Worm (Caenorhabditis elegans) whole organism, midembryonic: ENCODE measurements around the gene fbxa-54.

Experiments used
- T22C8.4 ChIP-seq: fragments of 200-800 bp; sonication (Bioruptor generic); IDR thresholded peaks from 2 replicates; pipeline ENCODE4 v1.3.6; 2022; ENCODE audit warnings: missing genetic modification characterization, missing compliant biosample characterization
- cog-1 ChIP-seq: sonication (generic microtip); optimal IDR thresholded peaks from 2 replicates; lab custom pipeline; 2016; ENCODE audit warnings: missing genetic modification characterization, missing compliant biosample characterization
- flt-1 ChIP-seq: fragments of 200-800 bp; sonication (Bioruptor generic); IDR thresholded peaks from 2 replicates; pipeline ENCODE4 v1.3.6; 2022; ENCODE audit warnings: missing genetic modification characterization, missing compliant biosample characterization
- klf-2 ChIP-seq: fragments of 200-800 bp; sonication (Bioruptor generic); conservative IDR thresholded peaks from 2 replicates; pipeline ENCODE4 v1.3.6; 2022; ENCODE audit warnings: missing genetic modification reagents, missing genetic modification characterization, missing compliant biosample characterization
- med-1 ChIP-seq: sonication (generic microtip); optimal IDR thresholded peaks from 2 replicates; lab custom pipeline; 2017; ENCODE audit warnings: missing genetic modification characterization, mild to moderate bottlenecking, missing compliant biosample characterization, antibody characterized with exemption, missing genetic modification reagents; ENCODE audit not compliant: insufficient read depth
- ref-1 ChIP-seq: fragments of 200-800 bp; sonication (Bioruptor generic); conservative IDR thresholded peaks from 2 replicates; pipeline ENCODE4 v1.3.6; 2022; ENCODE audit warnings: missing genetic modification reagents, missing genetic modification characterization, missing compliant biosample characterization
- tab-1 ChIP-seq: fragments of 200-800 bp; sonication (Bioruptor generic); IDR thresholded peaks from 2 replicates; pipeline ENCODE4 v1.3.6; 2022; ENCODE audit warnings: missing genetic modification characterization, missing compliant biosample characterization
- ztf-23 ChIP-seq: fragments of 200-800 bp; sonication (Bioruptor generic); IDR thresholded peaks from 2 replicates; pipeline ENCODE4 v1.3.6; 2022; ENCODE audit warnings: missing genetic modification reagents, missing genetic modification characterization, missing compliant biosample characterization
- ztf-29 ChIP-seq: fragments of 200-800 bp; sonication (Bioruptor generic); IDR thresholded peaks from 2 replicates; pipeline ENCODE4 v1.3.6; 2022; ENCODE audit warnings: missing genetic modification reagents, missing genetic modification characterization, missing compliant biosample characterization

Gene fbxa-54

ce11 chrIII:961948-962347, 5.8 kb downstream of the fbxa-54 start, which contains the start of gene fbxa-51:
Gene fbxa-51 (plus strand): TSS chrIII:962269.
- TF ChIP-seq cog-1 (tag; lab: Kevin White, UChicago) (no peak), flt-1 (GFP tag; lab: Robert Waterston, UW) (no peak), ztf-23 (GFP tag; lab: Robert Waterston, UW) (no peak), med-1 (no peak), klf-2 (GFP tag; lab: Robert Waterston, UW) (no peak), ztf-29 (GFP tag; lab: Robert Waterston, UW) (no peak), ref-1 (no peak), T22C8.4 (GFP tag; lab: Robert Waterston, UW) (no peak)

ce11 chrIII:964637-965036, 8.5 kb downstream of the fbxa-54 start:
- no peak for TF ChIP-seq med-1
- TF ChIP-seq ztf-29 (GFP tag; lab: Robert Waterston, UW) = no peak
- no peak for TF ChIP-seq flt-1 (GFP tag; lab: Robert Waterston, UW)
- TF ChIP-seq klf-2 (GFP tag; lab: Robert Waterston, UW) = no peak
- TF ChIP-seq tab-1 = no peak
- no peak for TF ChIP-seq cog-1 (tag; lab: Kevin White, UChicago)
- no peak for TF ChIP-seq ztf-23 (GFP tag; lab: Robert Waterston, UW)
- TF ChIP-seq T22C8.4 (GFP tag; lab: Robert Waterston, UW) = no peak
- TF ChIP-seq ref-1 = no peak

- no peak for TF ChIP-seq tab-1
- TF ChIP-seq med-1 = no peak
- TF ChIP-seq T22C8.4 (GFP tag; lab: Robert Waterston, UW) = no peak
Measured at ce11 chrIII:966259-966658, 10.1 kb downstream of the fbxa-54 start.

ce11 chrIII:970928-971327, 14.8 kb downstream of the fbxa-54 start:
- TF ChIP-seq tab-1 (peak; percentile 61; the same call in 1 of the 2 replicates), T22C8.4 (GFP tag; lab: Robert Waterston, UW) (no peak)

- TF ChIP-seq ztf-23 (GFP tag; lab: Robert Waterston, UW) = no peak
- TF ChIP-seq flt-1 (GFP tag; lab: Robert Waterston, UW) = 0 out of 2 replicates have a peak, but pooled peaks have one; percentile 15
Measured at ce11 chrIII:978889-979288, 22.8 kb downstream of the fbxa-54 start.

ce11 chrIII:981960-982359, 25.8 kb downstream of the fbxa-54 start:
- TF ChIP-seq T22C8.4 (GFP tag; lab: Robert Waterston, UW) (peak; percentile 70), flt-1 (GFP tag; lab: Robert Waterston, UW) (no peak), ztf-29 (GFP tag; lab: Robert Waterston, UW) (no peak), ref-1 (no peak), med-1 (no peak)

ce11 chrIII:982961-983360, 26.8 kb downstream of the fbxa-54 start, which contains the start of gene tbc-10:
Gene tbc-10 (plus strand): TSS chrIII:983261.
- TF ChIP-seq ztf-29 (GFP tag; lab: Robert Waterston, UW) (no peak), ztf-23 (GFP tag; lab: Robert Waterston, UW) (no peak), flt-1 (GFP tag; lab: Robert Waterston, UW) (no peak), med-1 (no peak)

ce11 chrIII:989558-989957, 33.4 kb downstream of the fbxa-54 start:
- TF ChIP-seq flt-1 (GFP tag; lab: Robert Waterston, UW) (no peak), T22C8.4 (GFP tag; lab: Robert Waterston, UW) (no peak), cog-1 (tag; lab: Kevin White, UChicago) (no peak)

ce11 chrIII:991581-991980, 35.4 kb downstream of the fbxa-54 start, which contains the start of gene trp-2:
Gene trp-2 (plus strand): TSS chrIII:991881.
- TF ChIP-seq ztf-23 (GFP tag; lab: Robert Waterston, UW) (no peak), T22C8.4 (GFP tag; lab: Robert Waterston, UW) (no peak), ref-1 (no peak), klf-2 (GFP tag; lab: Robert Waterston, UW) (no peak), tab-1 (no peak), med-1 (no peak), ztf-29 (GFP tag; lab: Robert Waterston, UW) (no peak), cog-1 (tag; lab: Kevin White, UChicago) (no peak), flt-1 (GFP tag; lab: Robert Waterston, UW) (no peak)

ce11 chrIII:996564-996963, 40.4 kb downstream of the fbxa-54 start:
- TF ChIP-seq ztf-29 (GFP tag; lab: Robert Waterston, UW) (no peak), T22C8.4 (GFP tag; lab: Robert Waterston, UW) (peak; percentile 75)

ce11 chrIII:998855-999254, 42.7 kb downstream of the fbxa-54 start:
- TF ChIP-seq ztf-29 (GFP tag; lab: Robert Waterston, UW) (no peak), T22C8.4 (GFP tag; lab: Robert Waterston, UW) (peak; percentile 60), ztf-23 (GFP tag; lab: Robert Waterston, UW) (no peak), klf-2 (GFP tag; lab: Robert Waterston, UW) (no peak), ref-1 (no peak), cog-1 (tag; lab: Kevin White, UChicago) (no peak), tab-1 (no peak)

- TF ChIP-seq T22C8.4 (GFP tag; lab: Robert Waterston, UW) = no peak
- no peak for TF ChIP-seq cog-1 (tag; lab: Kevin White, UChicago)
- TF ChIP-seq klf-2 (GFP tag; lab: Robert Waterston, UW) = no peak
- no peak for TF ChIP-seq ref-1
- no peak for TF ChIP-seq flt-1 (GFP tag; lab: Robert Waterston, UW)
- TF ChIP-seq med-1 = no peak
- no peak for TF ChIP-seq tab-1
- no peak for TF ChIP-seq ztf-23 (GFP tag; lab: Robert Waterston, UW)
- TF ChIP-seq ztf-29 (GFP tag; lab: Robert Waterston, UW) = no peak
Measured at ce11 chrIII:1001297-1001696, 45.2 kb downstream of the fbxa-54 start, which contains the start of gene R06B10.7. Gene R06B10.7 (minus strand): TSS chrIII:1001397.
